Fruit fly (Drosophila melanogaster) whole organism, embryonic: ENCODE measurements around the gene CG8051.

ENCODE experiments used
- Awh ChIP-seq: fragments of 200-800 bp; sonication (Bioruptor generic); IDR thresholded peaks from 2 replicates; pipeline ENCODE4, ENCODE4 v1.3.6; 2022; ENCODE audit warnings: missing biosample characterization, missing genetic modification characterization
- B-H2 ChIP-seq: fragments of 200-800 bp; sonication (Bioruptor generic); optimal IDR thresholded peaks from 2 replicates; lab custom pipeline; 2018; ENCODE audit warnings: missing biosample characterization, mild to moderate bottlenecking, missing genetic modification characterization
- CG10267 ChIP-seq: fragments of 200-800 bp; sonication (Bioruptor generic); optimal IDR thresholded peaks from 2 replicates; lab custom pipeline; 2018; ENCODE audit warnings: missing biosample characterization, mild to moderate bottlenecking, missing genetic modification characterization, moderate library complexity
- CG11247 ChIP-seq: fragments of 200-800 bp; sonication (Bioruptor generic); IDR thresholded peaks from 2 replicates; pipeline ENCODE4 v1.3.6; 2022; ENCODE audit warnings: missing biosample characterization, missing genetic modification characterization
- CG1233 ChIP-seq: fragments of 200-800 bp; sonication (Bioruptor generic); optimal IDR thresholded peaks from 4 replicates; lab custom pipeline; 2018; ENCODE audit warnings: missing biosample characterization, mild to moderate bottlenecking, missing genetic modification characterization
- CG13775 ChIP-seq: fragments of 200-800 bp; sonication (Bioruptor generic); optimal IDR thresholded peaks from 3 replicates; lab custom pipeline; 2017; ENCODE audit warnings: missing biosample characterization, mild to moderate bottlenecking, missing genetic modification characterization
- CG14710 ChIP-seq: fragments of 200-800 bp; sonication (Bioruptor generic); optimal IDR thresholded peaks from 3 replicates; lab custom pipeline; 2019; ENCODE audit warnings: missing biosample characterization, mild to moderate bottlenecking, missing genetic modification characterization, moderate library complexity
- CG15269 ChIP-seq: fragments of 200-800 bp; sonication (Bioruptor generic); optimal IDR thresholded peaks from 2 replicates; lab custom pipeline; 2018; ENCODE audit warnings: missing biosample characterization, mild to moderate bottlenecking, missing genetic modification characterization, moderate library complexity
- CG17829 ChIP-seq: fragments of 200-800 bp; optimal IDR thresholded peaks from 2 replicates; lab custom pipeline; 2019; ENCODE audit warnings: missing biosample characterization, mild to moderate bottlenecking, missing genetic modification characterization, moderate library complexity
- CG2678 ChIP-seq: fragments of 200-800 bp; sonication (Bioruptor generic); optimal IDR thresholded peaks from 3 replicates; lab custom pipeline; 2019; ENCODE audit warnings: missing biosample characterization, mild to moderate bottlenecking, missing genetic modification characterization, moderate library complexity
- CG31224 ChIP-seq: fragments of 200-800 bp; sonication (Bioruptor generic); IDR thresholded peaks from 2 replicates; pipeline ENCODE4 v1.3.6; 2022; ENCODE audit warnings: missing biosample characterization, missing genetic modification characterization
- CG31441 ChIP-seq: fragments of 200-800 bp; sonication (Bioruptor generic); IDR thresholded peaks from 2 replicates; pipeline ENCODE4 v1.3.6; 2022; ENCODE audit warnings: missing biosample characterization, missing genetic modification characterization
- CG3847 ChIP-seq: fragments of 200-800 bp; sonication (Bioruptor generic); IDR thresholded peaks from 2 replicates; pipeline ENCODE4 v1.3.6; 2022; ENCODE audit warnings: missing biosample characterization, missing genetic modification characterization
- CG3995 ChIP-seq: fragments of 200-800 bp; sonication (Bioruptor generic); optimal IDR thresholded peaks from 3 replicates; lab custom pipeline; 2016; ENCODE audit warnings: missing biosample characterization, missing genetic modification characterization
- CG6689 ChIP-seq: fragments of 200-800 bp; sonication (Bioruptor generic); IDR thresholded peaks from 2 replicates; pipeline ENCODE4 v1.3.6; 2022; ENCODE audit warnings: missing biosample characterization, missing genetic modification characterization
- CG6791 ChIP-seq: fragments of 200-800 bp; sonication (Bioruptor generic); IDR thresholded peaks from 3 replicates; pipeline ENCODE4 v1.3.6; 2022; ENCODE audit warnings: missing biosample characterization, missing genetic modification characterization; ENCODE audit not compliant: partially characterized antibody
- CG8924 ChIP-seq: fragments of 200-800 bp; optimal IDR thresholded peaks from 3 replicates; lab custom pipeline; 2019; ENCODE audit warnings: missing biosample characterization, mild to moderate bottlenecking, missing genetic modification characterization, moderate library complexity
- CG9817 ChIP-seq: fragments of 200-800 bp; sonication (Bioruptor generic); optimal IDR thresholded peaks from 2 replicates; lab custom pipeline; 2018; ENCODE audit warnings: missing biosample characterization, mild to moderate bottlenecking, missing genetic modification characterization, moderate library complexity
- Camta ChIP-seq: fragments of 200-800 bp; sonication (Bioruptor generic); optimal IDR thresholded peaks from 2 replicates; lab custom pipeline; 2016; ENCODE audit warnings: missing biosample characterization, missing genetic modification characterization
- Chrac-16 ChIP-seq: fragments of 200-800 bp; sonication (Bioruptor generic); optimal IDR thresholded peaks from 3 replicates; lab custom pipeline; 2016; ENCODE audit warnings: missing biosample characterization, missing genetic modification characterization
- CoRest ChIP-seq: fragments of 200-800 bp; sonication (Bioruptor generic); optimal IDR thresholded peaks from 3 replicates; lab custom pipeline; 2018; ENCODE audit warnings: missing biosample characterization, mild to moderate bottlenecking, missing genetic modification characterization, moderate library complexity
- D ChIP-seq, 2 experiments: fragments of 200-800 bp in 1 of 2; fragments of >200 bp in 1 of 2; sonication (Bioruptor generic) in 1 of 2; optimal IDR thresholded peaks; 2 replicates in 1 of 2; 3 replicates in 1 of 2; lab custom pipeline; 2017; ENCODE audit warnings: mild to moderate bottlenecking in 1 of 2, missing biosample characterization in 1 of 2, missing genetic modification characterization in 1 of 2, missing genetic modification reagents in 1 of 2
- Ets97D ChIP-seq: fragments of 200-800 bp; sonication (Bioruptor generic); optimal IDR thresholded peaks from 3 replicates; lab custom pipeline; 2016; ENCODE audit warnings: missing biosample characterization, missing genetic modification characterization
- Fer3 ChIP-seq: fragments of 200-800 bp; sonication (Bioruptor generic); optimal IDR thresholded peaks from 2 replicates; lab custom pipeline; 2018; ENCODE audit warnings: missing biosample characterization, mild to moderate bottlenecking, missing genetic modification characterization, moderate library complexity
- HmgZ ChIP-seq: fragments of 200-800 bp; sonication (Bioruptor generic); optimal IDR thresholded peaks from 2 replicates; lab custom pipeline; 2018; ENCODE audit warnings: missing biosample characterization, mild to moderate bottlenecking, missing genetic modification characterization
- MTF-1 ChIP-seq: fragments of 200-800 bp; sonication (Bioruptor generic); optimal IDR thresholded peaks from 2 replicates; lab custom pipeline; 2018; ENCODE audit warnings: missing biosample characterization, mild to moderate bottlenecking, missing genetic modification characterization, borderline replicate concordance
- Max ChIP-seq: fragments of 200-800 bp; sonication (Bioruptor generic); optimal IDR thresholded peaks from 2 replicates; lab custom pipeline; 2016; ENCODE audit warnings: missing biosample characterization, mild to moderate bottlenecking, missing genetic modification characterization
- Nf-YA ChIP-seq: fragments of 200-800 bp; sonication (Bioruptor generic); IDR thresholded peaks from 2 replicates; pipeline ENCODE4 v1.3.6; 2022; ENCODE audit warnings: missing biosample characterization, missing genetic modification characterization
- Nf-YB ChIP-seq: fragments of 200-800 bp; sonication (Bioruptor generic); optimal IDR thresholded peaks from 3 replicates; lab custom pipeline; 2019; ENCODE audit warnings: missing biosample characterization, mild to moderate bottlenecking, missing genetic modification characterization, moderate library complexity
- NfI ChIP-seq: fragments of 200-800 bp; sonication (Bioruptor generic); optimal IDR thresholded peaks from 3 replicates; lab custom pipeline; 2018; ENCODE audit warnings: missing biosample characterization, mild to moderate bottlenecking, missing genetic modification characterization, moderate library complexity
- Six4 ChIP-seq: fragments of 200-800 bp; sonication (Bioruptor generic); optimal IDR thresholded peaks from 2 replicates; lab custom pipeline; 2016; ENCODE audit warnings: missing biosample characterization, missing genetic modification characterization
- Xbp1 ChIP-seq: fragments of 200-800 bp; sonication (Bioruptor generic); optimal IDR thresholded peaks from 3 replicates; lab custom pipeline; 2016; ENCODE audit warnings: missing biosample characterization, mild to moderate bottlenecking, missing genetic modification characterization
- ara ChIP-seq: fragments of 200-800 bp; sonication (Bioruptor generic); IDR thresholded peaks from 2 replicates; pipeline ENCODE4 v1.3.6; 2022; ENCODE audit warnings: missing biosample characterization, missing genetic modification characterization
- croc ChIP-seq: fragments of 200-800 bp; sonication (Bioruptor generic); conservative IDR thresholded peaks from 3 replicates; pipeline ENCODE4 v1.3.6; 2022; ENCODE audit warnings: missing biosample characterization, missing genetic modification characterization
- cwo ChIP-seq: fragments of 200-800 bp; sonication (Bioruptor generic); optimal IDR thresholded peaks from 3 replicates; lab custom pipeline; 2017; ENCODE audit warnings: missing biosample characterization, missing genetic modification characterization, mild to moderate bottlenecking, moderate library complexity, missing genetic modification reagents
- ftz-f1 ChIP-seq: fragments of 200-800 bp; sonication (Bioruptor generic); optimal IDR thresholded peaks from 2 replicates; lab custom pipeline; 2016; ENCODE audit warnings: missing biosample characterization, missing genetic modification characterization
- mam ChIP-seq: fragments of 200-800 bp; sonication (Bioruptor generic); optimal IDR thresholded peaks from 3 replicates; lab custom pipeline; 2016; ENCODE audit warnings: missing biosample characterization, missing genetic modification characterization
- psq ChIP-seq: fragments of 200-800 bp; sonication (Bioruptor generic); optimal IDR thresholded peaks from 2 replicates; lab custom pipeline; 2017; ENCODE audit warnings: missing biosample characterization, missing genetic modification characterization
- repo ChIP-seq: fragments of 200-800 bp; sonication (Bioruptor generic); optimal IDR thresholded peaks from 2 replicates; lab custom pipeline; 2016; ENCODE audit warnings: missing biosample characterization, missing genetic modification characterization
- row ChIP-seq: fragments of 200-800 bp; sonication (Bioruptor generic); IDR thresholded peaks from 3 replicates; pipeline ENCODE4 v1.3.6; 2022; ENCODE audit warnings: missing biosample characterization, missing genetic modification characterization
- run ChIP-seq: fragments of 200-800 bp; sonication (Bioruptor generic); optimal IDR thresholded peaks from 3 replicates; lab custom pipeline; 2018; ENCODE audit warnings: missing biosample characterization, mild to moderate bottlenecking, missing genetic modification characterization
- scrt ChIP-seq: fragments of 200-800 bp; sonication (Bioruptor generic); optimal IDR thresholded peaks from 2 replicates; lab custom pipeline; 2018; ENCODE audit warnings: missing biosample characterization, mild to moderate bottlenecking, missing genetic modification characterization, moderate library complexity
- sim ChIP-seq: fragments of 200-800 bp; sonication (Bioruptor generic); IDR thresholded peaks from 2 replicates; pipeline ENCODE4 v1.3.6; 2022; ENCODE audit warnings: missing biosample characterization, missing genetic modification characterization
- stc ChIP-seq: fragments of 200-800 bp; sonication (Bioruptor generic); IDR thresholded peaks from 2 replicates; pipeline ENCODE4 v1.3.6; 2022; ENCODE audit warnings: missing biosample characterization, missing genetic modification characterization
- tap ChIP-seq: fragments of 200-800 bp; optimal IDR thresholded peaks from 3 replicates; lab custom pipeline; 2019; ENCODE audit warnings: missing biosample characterization, mild to moderate bottlenecking, missing genetic modification characterization, moderate library complexity
- trem ChIP-seq: fragments of 200-800 bp; optimal IDR thresholded peaks from 3 replicates; lab custom pipeline; 2019; ENCODE audit warnings: missing biosample characterization, mild to moderate bottlenecking, missing genetic modification characterization, moderate library complexity
- usp ChIP-seq: fragments of >200 bp; optimal IDR thresholded peaks from 2 replicates; lab custom pipeline; 2017; ENCODE audit warnings: missing biosample characterization, missing genetic modification characterization
- vvl ChIP-seq: fragments of 200-800 bp; sonication (Bioruptor generic); IDR thresholded peaks from 2 replicates; pipeline ENCODE4 v1.3.6; 2022; ENCODE audit warnings: missing biosample characterization, missing genetic modification characterization
- zen ChIP-seq: fragments of 200-800 bp; sonication (Bioruptor generic); optimal IDR thresholded peaks from 3 replicates; lab custom pipeline; 2018; ENCODE audit warnings: missing biosample characterization, mild to moderate bottlenecking, missing genetic modification characterization, moderate library complexity

The CG8051 gene

dm6 chrX:19317058-19317767 is 9.5 kb upstream of the CG8051 start:
- TF ChIP-seq B-H2 (peak; percentile 22), Nf-YA (GFP tag; lab: Robert Waterston, UW) (no peak), psq (GFP tag; lab: Kevin White, UChicago) (no peak), tap (tag; lab: Kevin White, UChicago) (peak; percentile 63), vvl (peak; percentile 71), mam (GFP tag; lab: Kevin White, UChicago) (no peak), Awh (0 out of 2 replicates have a peak, but pooled peaks have one; percentile 18), croc (GFP tag; lab: Robert Waterston, UW) (peak; percentile 28; the same call in 1 of the 3 replicates), CG10267 (peak; percentile 69), trem (tag; lab: Kevin White, UChicago) (peak; percentile 39), CG11247 (GFP tag; lab: Robert Waterston, UW) (0 out of 2 replicates have a peak, but pooled peaks have one; percentile 17), scrt (GFP tag; lab: Kevin White, UChicago) (peak; percentile 37), CG1233 (peak; percentile 29), CG2678 (peak; percentile 81), CG14710 (tag; lab: Kevin White, UChicago) (peak; percentile 56), Six4 (peak; percentile 45), HmgZ (tag; lab: Kevin White, UChicago) (peak; percentile 1), MTF-1 (GFP tag; lab: Kevin White, UChicago) (no peak), cwo (GFP tag; lab: Kevin White, UChicago) (peak; percentile 64), stc (GFP tag; lab: Robert Waterston, UW) (peak; percentile 39; the same call in 1 of the 2 replicates), Chrac-16 (GFP tag; lab: Kevin White, UChicago) (peak; percentile 10), CG17829 (tag; lab: Kevin White, UChicago) (peak; percentile 76), CG31224 (no peak; the same call in 1 of the 2 replicates), CG3995 (GFP tag; lab: Kevin White, UChicago) (no peak), CG13775 (GFP tag; lab: Kevin White, UChicago) (peak; percentile 59), CG15269 (peak; percentile 75), NfI (GFP tag; lab: Kevin White, UChicago) (peak; percentile 50), repo (GFP tag; lab: Kevin White, UChicago) (no peak), CG8924 (peak; percentile 80), zen (tag; lab: Kevin White, UChicago) (peak; percentile 46), run (tag; lab: Kevin White, UChicago) (peak; percentile 39), Fer3 (tag; lab: Kevin White, UChicago) (peak; percentile 50), Nf-YB (peak; percentile 44), Max (GFP tag; lab: Kevin White, UChicago) (peak; percentile 16), CoRest (tag; lab: Kevin White, UChicago) (peak; percentile 75), usp (GFP tag; lab: Kevin White, UChicago) (no peak), ara (GFP tag; lab: Robert Waterston, UW) (peak; percentile 32; the same call in 1 of the 2 replicates), Ets97D (GFP tag; lab: Kevin White, UChicago) (no peak), CG31441 (GFP tag; lab: Robert Waterston, UW) (peak; percentile 78), CG3847 (peak; percentile 41), Camta (GFP tag; lab: Kevin White, UChicago) (peak; percentile 25), sim (GFP tag; lab: Robert Waterston, UW) (no peak), CG6791 (GFP tag; lab: Robert Waterston, UW) (no peak), ftz-f1 (GFP tag; lab: Kevin White, UChicago) (no peak), Xbp1 (GFP tag; lab: Kevin White, UChicago) (peak; percentile 23), row (peak; percentile 73), CG9817 (tag; lab: Kevin White, UChicago) (peak; percentile 26), CG6689 (peak; percentile 74), D (optimal IDR thresholded peaks at IDR 0.05; lab: Kevin White, UChicago) (no peak), D (GFP tag; optimal IDR thresholded peaks at IDR 0.05; lab: Kevin White, UChicago) (peak; percentile 28)
